Fruit fly (Drosophila melanogaster) whole organism, embryonic: ENCODE results near the gene Cngl.

Source experiments
- Aef1 ChIP-seq: fragments of 200-800 bp; sonication (Bioruptor generic); IDR thresholded peaks from 3 replicates; pipeline ENCODE4 v1.3.6; 2022; ENCODE audit warnings: missing biosample characterization, missing genetic modification characterization
- Awh ChIP-seq: fragments of 200-800 bp; sonication (Bioruptor generic); IDR thresholded peaks from 2 replicates; pipeline ENCODE4, ENCODE4 v1.3.6; 2022; ENCODE audit warnings: missing biosample characterization, missing genetic modification characterization
- Bdp1 ChIP-seq: fragments of 200-800 bp; sonication (Bioruptor generic); optimal IDR thresholded peaks from 3 replicates; lab custom pipeline; 2016; ENCODE audit warnings: missing biosample characterization, missing genetic modification characterization
- CG10366 ChIP-seq: fragments of 200-800 bp; sonication (Bioruptor generic); IDR thresholded peaks from 2 replicates; pipeline ENCODE4 v1.3.6; 2022; ENCODE audit warnings: missing biosample characterization, missing genetic modification characterization
- CG10979 ChIP-seq: fragments of 200-800 bp; sonication (Bioruptor generic); optimal IDR thresholded peaks from 2 replicates; lab custom pipeline; 2018; ENCODE audit warnings: missing biosample characterization, mild to moderate bottlenecking, missing genetic modification characterization, moderate library complexity
- CG11093 ChIP-seq: fragments of 200-800 bp; sonication (Bioruptor generic); IDR thresholded peaks from 3 replicates; pipeline ENCODE4 v1.3.6; 2022; ENCODE audit warnings: missing biosample characterization, missing genetic modification characterization
- CG11456 ChIP-seq: fragments of 200-800 bp; sonication (Bioruptor generic); IDR thresholded peaks from 3 replicates; pipeline ENCODE4 v1.3.6; 2022; ENCODE audit warnings: missing biosample characterization, missing genetic modification characterization
- CG12104 ChIP-seq: fragments of 200-800 bp; sonication (Bioruptor generic); optimal IDR thresholded peaks from 3 replicates; lab custom pipeline; 2016; ENCODE audit warnings: missing biosample characterization, missing genetic modification characterization
- CG13296 ChIP-seq: fragments of 200-800 bp; sonication (Bioruptor generic); optimal IDR thresholded peaks from 3 replicates; lab custom pipeline; 2018; ENCODE audit warnings: missing biosample characterization, mild to moderate bottlenecking, missing genetic modification characterization
- CG13894 ChIP-seq: fragments of 200-800 bp; sonication (Bioruptor generic); optimal IDR thresholded peaks from 3 replicates; lab custom pipeline; 2018; ENCODE audit warnings: missing biosample characterization, mild to moderate bottlenecking, missing genetic modification characterization, moderate library complexity
- CG14965 ChIP-seq: fragments of 200-800 bp; sonication (Bioruptor generic); optimal IDR thresholded peaks from 2 replicates; lab custom pipeline; 2016; ENCODE audit warnings: missing biosample characterization, missing genetic modification characterization, borderline replicate concordance
- CG16813 ChIP-seq: fragments of 200-800 bp; sonication (Bioruptor generic); IDR thresholded peaks from 3 replicates; pipeline ENCODE4 v1.3.6; 2022; ENCODE audit warnings: missing biosample characterization, missing genetic modification characterization; ENCODE audit not compliant: partially characterized antibody
- CG17802 ChIP-seq: fragments of 200-800 bp; sonication (Bioruptor generic); optimal IDR thresholded peaks from 2 replicates; lab custom pipeline; 2018; ENCODE audit warnings: missing biosample characterization, mild to moderate bottlenecking, missing genetic modification characterization, moderate library complexity
- CG3838 ChIP-seq: fragments of 200-800 bp; sonication (Bioruptor generic); optimal IDR thresholded peaks from 3 replicates; lab custom pipeline; 2016; ENCODE audit warnings: missing biosample characterization, missing genetic modification characterization
- CG4617 ChIP-seq: fragments of 200-800 bp; sonication (Bioruptor generic); optimal IDR thresholded peaks from 3 replicates; lab custom pipeline; 2016; ENCODE audit warnings: missing biosample characterization, missing genetic modification characterization, borderline replicate concordance
- CG6175 ChIP-seq: fragments of 200-800 bp; sonication (Bioruptor generic); IDR thresholded peaks from 3 replicates; pipeline ENCODE4 v1.3.6; 2022; ENCODE audit warnings: missing biosample characterization, missing genetic modification characterization
- CG7745 ChIP-seq: fragments of 200-800 bp; sonication (Bioruptor generic); optimal IDR thresholded peaks from 2 replicates; lab custom pipeline; 2018; ENCODE audit warnings: missing biosample characterization, mild to moderate bottlenecking, missing genetic modification characterization, moderate library complexity
- CG8478 ChIP-seq: fragments of >200 bp; optimal IDR thresholded peaks from 2 replicates; lab custom pipeline; 2018
- CG9876 ChIP-seq: fragments of 200-800 bp; sonication (Bioruptor generic); optimal IDR thresholded peaks from 2 replicates; lab custom pipeline; 2016; ENCODE audit warnings: missing biosample characterization, missing genetic modification characterization
- CHES-1-like ChIP-seq: fragments of 200-800 bp; sonication (Bioruptor generic); optimal IDR thresholded peaks from 2 replicates; lab custom pipeline; 2016; ENCODE audit warnings: missing biosample characterization, missing genetic modification characterization
- Chrac-16 ChIP-seq: fragments of 200-800 bp; sonication (Bioruptor generic); optimal IDR thresholded peaks from 3 replicates; lab custom pipeline; 2016; ENCODE audit warnings: missing biosample characterization, missing genetic modification characterization
- D ChIP-seq, 2 experiments: fragments of 200-800 bp in 1 of 2; fragments of >200 bp in 1 of 2; sonication (Bioruptor generic) in 1 of 2; optimal IDR thresholded peaks; 2 replicates in 1 of 2; 3 replicates in 1 of 2; lab custom pipeline; 2017; ENCODE audit warnings: mild to moderate bottlenecking in 1 of 2, missing biosample characterization in 1 of 2, missing genetic modification characterization in 1 of 2, missing genetic modification reagents in 1 of 2
- Dip3 ChIP-seq: fragments of 200-800 bp; sonication (Bioruptor generic); optimal IDR thresholded peaks from 3 replicates; lab custom pipeline; 2016; ENCODE audit warnings: missing biosample characterization, missing genetic modification characterization
- Dll ChIP-seq: fragments of 200-800 bp; sonication (Bioruptor generic); IDR thresholded peaks from 4 replicates; pipeline ENCODE4 v1.3.6; 2022; ENCODE audit warnings: missing biosample characterization, missing genetic modification characterization; ENCODE audit not compliant: partially characterized antibody
- Ets65A ChIP-seq: fragments of 200-800 bp; sonication (Bioruptor generic); peaks from one replicate; lab custom pipeline; 2016; ENCODE audit warnings: missing biosample characterization, missing genetic modification characterization
- Gug ChIP-seq: fragments of 200-800 bp; sonication (Bioruptor generic); IDR thresholded peaks from 4 replicates; pipeline ENCODE4 v1.3.6; 2022; ENCODE audit warnings: missing biosample characterization, missing genetic modification characterization
- H2.0 ChIP-seq: fragments of 200-800 bp; sonication (Bioruptor generic); IDR thresholded peaks from 2 replicates; pipeline ENCODE4 v1.3.6; 2022; ENCODE audit warnings: missing biosample characterization, missing genetic modification characterization
- Hand ChIP-seq: fragments of 200-800 bp; sonication (Bioruptor generic); optimal IDR thresholded peaks from 2 replicates; lab custom pipeline; 2017; ENCODE audit warnings: mild to moderate bottlenecking, missing biosample characterization, missing genetic modification reagents, missing genetic modification characterization
- Med ChIP-seq: fragments of 200-800 bp; sonication (Bioruptor generic); peaks from one replicate; lab custom pipeline; 2016; ENCODE audit warnings: missing biosample characterization, missing genetic modification characterization, mild to moderate bottlenecking, inconsistent platforms, moderate library complexity
- NC2α ChIP-seq: fragments of 200-800 bp; sonication (Bioruptor generic); optimal IDR thresholded peaks from 2 replicates; lab custom pipeline; 2016; ENCODE audit warnings: missing biosample characterization, missing genetic modification characterization
- Nf-YC ChIP-seq: fragments of 200-800 bp; optimal IDR thresholded peaks from 3 replicates; lab custom pipeline; 2019; ENCODE audit warnings: missing biosample characterization, mild to moderate bottlenecking, missing genetic modification characterization, moderate library complexity
- Oaz ChIP-seq: fragments of 200-800 bp; sonication (Bioruptor generic); IDR thresholded peaks from 2 replicates; pipeline ENCODE4 v1.3.6; 2022; ENCODE audit warnings: missing biosample characterization, missing genetic modification characterization
- Usf ChIP-seq: fragments of 200-800 bp; sonication (Bioruptor generic); optimal IDR thresholded peaks from 2 replicates; lab custom pipeline; 2017; ENCODE audit warnings: missing genotype, missing biosample characterization, missing genetic modification characterization
- amos ChIP-seq: fragments of 200-800 bp; sonication (Bioruptor generic); IDR thresholded peaks from 2 replicates; pipeline ENCODE4 v1.3.6; 2022; ENCODE audit warnings: missing biosample characterization, missing genetic modification characterization; ENCODE audit not compliant: partially characterized antibody
- bbx ChIP-seq: fragments of 200-800 bp; sonication (Bioruptor generic); IDR thresholded peaks from 2 replicates; pipeline ENCODE4 v1.3.6; 2022; ENCODE audit warnings: missing biosample characterization, missing genetic modification characterization; ENCODE audit not compliant: partially characterized antibody
- cas ChIP-seq: fragments of 200-800 bp; sonication (Bioruptor generic); IDR thresholded peaks from 2 replicates; pipeline ENCODE4 v1.3.6; 2022; ENCODE audit warnings: missing biosample characterization, missing genetic modification characterization
- chn ChIP-seq: fragments of 200-800 bp; sonication (Bioruptor generic); optimal IDR thresholded peaks from 2 replicates; lab custom pipeline; 2016; ENCODE audit warnings: missing biosample characterization, missing genetic modification characterization
- croc ChIP-seq: fragments of 200-800 bp; sonication (Bioruptor generic); conservative IDR thresholded peaks from 3 replicates; pipeline ENCODE4 v1.3.6; 2022; ENCODE audit warnings: missing biosample characterization, missing genetic modification characterization
- dimm ChIP-seq: fragments of 200-800 bp; sonication (Bioruptor generic); IDR thresholded peaks from 2 replicates; pipeline ENCODE4 v1.3.6; 2022; ENCODE audit warnings: missing biosample characterization, missing genetic modification characterization
- kah ChIP-seq: fragments of 200-800 bp; sonication (Bioruptor generic); optimal IDR thresholded peaks from 2 replicates; lab custom pipeline; 2018; ENCODE audit warnings: missing biosample characterization, mild to moderate bottlenecking, missing genetic modification characterization
- lov ChIP-seq, 2 experiments: fragments of 200-800 bp in 1 of 2; fragments of >200 bp in 1 of 2; sonication (Bioruptor generic) in 1 of 2; IDR thresholded peaks in 1 of 2; optimal IDR thresholded peaks in 1 of 2; 2 replicates in 1 of 2; 3 replicates in 1 of 2; pipeline versions ENCODE4 v1.3.6 to Lab custom; 2017 to 2022; ENCODE audit warnings: missing biosample characterization in 1 of 2, missing genetic modification characterization in 1 of 2
- pita ChIP-seq: fragments of 200-800 bp; sonication (Bioruptor generic); optimal IDR thresholded peaks from 2 replicates; lab custom pipeline; 2017; ENCODE audit warnings: missing biosample characterization, mild to moderate bottlenecking, missing genetic modification characterization
- ranshi ChIP-seq: fragments of 200-800 bp; sonication (Bioruptor generic); IDR thresholded peaks from 2 replicates; pipeline ENCODE4 v1.3.6; 2022; ENCODE audit warnings: missing biosample characterization, missing genetic modification characterization
- rib ChIP-seq: fragments of 200-800 bp; sonication (Bioruptor generic); IDR thresholded peaks from 2 replicates; pipeline ENCODE4 v1.3.6; 2022; ENCODE audit warnings: missing biosample characterization, missing genetic modification characterization
- scrt ChIP-seq: fragments of 200-800 bp; sonication (Bioruptor generic); optimal IDR thresholded peaks from 2 replicates; lab custom pipeline; 2018; ENCODE audit warnings: missing biosample characterization, mild to moderate bottlenecking, missing genetic modification characterization, moderate library complexity
- sim ChIP-seq: fragments of 200-800 bp; sonication (Bioruptor generic); IDR thresholded peaks from 2 replicates; pipeline ENCODE4 v1.3.6; 2022; ENCODE audit warnings: missing biosample characterization, missing genetic modification characterization
- so ChIP-seq: fragments of 200-800 bp; sonication (Bioruptor generic); IDR thresholded peaks from 3 replicates; pipeline ENCODE4 v1.3.6; 2022; ENCODE audit warnings: missing biosample characterization, missing genetic modification characterization
- sr ChIP-seq: fragments of 200-800 bp; sonication (Bioruptor generic); IDR thresholded peaks from 3 replicates; pipeline ENCODE4 v1.3.6; 2022; ENCODE audit warnings: missing biosample characterization, missing genetic modification characterization
- stc ChIP-seq: fragments of 200-800 bp; sonication (Bioruptor generic); IDR thresholded peaks from 2 replicates; pipeline ENCODE4 v1.3.6; 2022; ENCODE audit warnings: missing biosample characterization, missing genetic modification characterization
- tap ChIP-seq: fragments of 200-800 bp; optimal IDR thresholded peaks from 3 replicates; lab custom pipeline; 2019; ENCODE audit warnings: missing biosample characterization, mild to moderate bottlenecking, missing genetic modification characterization, moderate library complexity
- zen2 ChIP-seq: fragments of 200-800 bp; sonication (Bioruptor generic); IDR thresholded peaks from 3 replicates; pipeline ENCODE4 v1.3.6; 2022; ENCODE audit warnings: missing biosample characterization, missing genetic modification characterization; ENCODE audit not compliant: partially characterized antibody
- zf30C ChIP-seq: fragments of 200-800 bp; sonication (Bioruptor generic); optimal IDR thresholded peaks from 3 replicates; lab custom pipeline; 2018; ENCODE audit warnings: missing biosample characterization, mild to moderate bottlenecking, missing genetic modification characterization

Gene Cngl

DNA sequence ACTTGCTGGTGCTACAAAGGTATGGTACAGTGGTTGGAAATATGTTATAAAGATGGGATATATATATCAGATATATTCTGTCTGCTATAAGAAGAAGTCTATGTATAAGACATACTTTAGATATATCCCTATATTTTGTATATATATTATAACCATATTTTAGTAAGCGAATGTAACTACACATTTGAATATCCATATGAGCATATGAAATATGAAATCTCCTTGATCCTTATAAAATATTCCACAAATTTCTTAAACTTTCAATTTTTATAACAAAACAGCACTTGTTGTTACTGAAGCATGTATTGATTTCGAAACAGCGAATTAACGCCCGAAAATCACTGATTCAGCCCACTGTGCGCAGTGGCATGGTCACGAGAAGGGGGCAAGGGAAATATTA, 76.6 kb downstream of the Cngl start (continued):
- TF ChIP-seq CG4617 (GFP tag; lab: Kevin White, UChicago) (no peak), bbx (GFP tag; lab: Robert Waterston, UW) (no peak), Bdp1 (GFP tag; lab: Kevin White, UChicago) (no peak), kah (no peak), Usf (no peak), CG12104 (GFP tag; lab: Kevin White, UChicago) (no peak), sr (GFP tag; lab: Robert Waterston, UW) (no peak), Dll (GFP tag; lab: Robert Waterston, UW) (no peak), rib (no peak), CHES-1-like (GFP tag; lab: Kevin White, UChicago) (no peak), H2.0 (no peak), Nf-YC (tag; lab: Kevin White, UChicago) (no peak), stc (no peak), dimm (GFP tag; lab: Robert Waterston, UW) (no peak), Awh (GFP tag; lab: Robert Waterston, UW) (no peak), amos (GFP tag; lab: Robert Waterston, UW) (no peak), lov (optimal IDR thresholded peaks at IDR 0.05; lab: Kevin White, UChicago) (no peak), lov (GFP tag; IDR thresholded peaks at IDR 0.05; lab: Robert Waterston, UW) (no peak), CG11093 (GFP tag; lab: Robert Waterston, UW) (no peak), CG8478 (lab: Kevin White, UChicago) (no peak), tap (tag; lab: Kevin White, UChicago) (no peak), CG9876 (GFP tag; lab: Kevin White, UChicago) (no peak), Med (GFP tag; lab: Kevin White, UChicago) (no peak), zf30C (GFP tag; lab: Kevin White, UChicago) (no peak), CG10366 (GFP tag; lab: Robert Waterston, UW) (no peak), CG7745 (tag; lab: Kevin White, UChicago) (no peak), Chrac-16 (GFP tag; lab: Kevin White, UChicago) (no peak), CG10979 (tag; lab: Kevin White, UChicago) (peak; percentile 63), CG17802 (tag; lab: Kevin White, UChicago) (no peak), chn (GFP tag; lab: Kevin White, UChicago) (no peak), NC2α (GFP tag; lab: Kevin White, UChicago) (no peak), pita (GFP tag; lab: Kevin White, UChicago) (no peak), Oaz (GFP tag; lab: Robert Waterston, UW) (no peak), sim (no peak), cas (no peak), so (no peak), CG13296 (no peak), zen2 (no peak), CG6175 (no peak), Hand (no peak), CG16813 (GFP tag; lab: Robert Waterston, UW) (no peak), CG11456 (no peak), Gug (GFP tag; lab: Robert Waterston, UW) (no peak), Ets65A (GFP tag; lab: Kevin White, UChicago) (no peak), CG14965 (GFP tag; lab: Kevin White, UChicago) (no peak), Aef1 (GFP tag; lab: Robert Waterston, UW) (no peak), croc (GFP tag; lab: Robert Waterston, UW) (no peak), scrt (GFP tag; lab: Kevin White, UChicago) (no peak), ranshi (GFP tag; lab: Robert Waterston, UW) (no peak), D (optimal IDR thresholded peaks at IDR 0.05; lab: Kevin White, UChicago) (no peak), D (GFP tag; optimal IDR thresholded peaks at IDR 0.05; lab: Kevin White, UChicago) (peak; percentile 44), CG3838 (GFP tag; lab: Kevin White, UChicago) (no peak), CG13894 (tag; lab: Kevin White, UChicago) (no peak), Dip3 (GFP tag; lab: Kevin White, UChicago) (no peak)
